Worm (Caenorhabditis elegans) whole organism, L1 larva: ENCODE measurements around the gene F52H2.15.

Source experiments
- C34B4.2 ChIP-seq: sonication (generic microtip); optimal IDR thresholded peaks from 2 replicates; lab custom pipeline; 2017; ENCODE audit warnings: mild to moderate bottlenecking, missing genetic modification characterization, missing compliant biosample characterization
- F16B12.6 ChIP-seq: fragments of 150-350 bp; optimal IDR thresholded peaks from 2 replicates; lab custom pipeline; 2014; ENCODE audit warnings: missing biosample characterization, missing genetic modification characterization
- aha-1 ChIP-seq: fragments of 150-350 bp; optimal IDR thresholded peaks from 2 replicates; lab custom pipeline; 2014; ENCODE audit warnings: missing biosample characterization, missing genetic modification characterization
- aly-2 ChIP-seq: fragments of 150-350 bp; optimal IDR thresholded peaks from 2 replicates; lab custom pipeline; 2014; ENCODE audit warnings: missing biosample characterization, missing genetic modification characterization
- ceh-82 ChIP-seq, 3 experiments: fragments of 150-350 bp in 1 of 3; sonication (generic microtip) in 2 of 3; optimal IDR thresholded peaks; 2 replicates each; lab custom pipeline; 2014 to 2017; ENCODE audit warnings: missing biosample characterization in 3 of 3, missing genetic modification characterization in 3 of 3
- ceh-88 ChIP-seq: fragments of 200-800 bp; sonication (Bioruptor generic); IDR thresholded peaks from 2 replicates; pipeline ENCODE4 v1.3.6; 2022; ENCODE audit warnings: missing genetic modification characterization, missing compliant biosample characterization
- ces-1 ChIP-seq: fragments of 150-350 bp; optimal IDR thresholded peaks from 2 replicates; lab custom pipeline; 2014; ENCODE audit warnings: missing biosample characterization, missing genetic modification reagents, missing genetic modification characterization
- efl-1 ChIP-seq, 4 experiments: fragments of 150-350 bp; optimal IDR thresholded peaks in 3 of 4; peaks in 1 of 4; 1 replicate in 1 of 4; 2 replicates in 3 of 4; lab custom pipeline; 2014; ENCODE audit warnings: missing biosample characterization in 2 of 4, missing genetic modification characterization in 2 of 4, missing genetic modification reagents in 2 of 4
- efl-3 ChIP-seq: fragments of 200-800 bp; sonication (Bioruptor generic); optimal IDR thresholded peaks from 2 replicates; lab custom pipeline; 2018; ENCODE audit warnings: mild to moderate bottlenecking, missing genetic modification characterization, missing compliant biosample characterization
- egl-27 ChIP-seq, 2 experiments: fragments of 150-350 bp in 1 of 2; sonication (generic microtip); optimal IDR thresholded peaks; 3 replicates each; lab custom pipeline; 2017 to 2018; ENCODE audit warnings: missing biosample characterization in 2 of 2, missing genetic modification characterization in 2 of 2, missing genetic modification reagents in 2 of 2
- fkh-10 ChIP-seq: sonication (generic microtip); optimal IDR thresholded peaks from 2 replicates; lab custom pipeline; 2017; ENCODE audit warnings: missing biosample characterization, missing genetic modification reagents, missing genetic modification characterization
- fkh-8 ChIP-seq: sonication (generic microtip); optimal IDR thresholded peaks from 2 replicates; lab custom pipeline; 2016; ENCODE audit warnings: mild to moderate bottlenecking, missing genetic modification characterization, missing compliant biosample characterization
- grh-1 ChIP-seq: fragments of 200-800 bp; sonication (Bioruptor generic); IDR thresholded peaks from 2 replicates; pipeline ENCODE4 v1.3.6; 2022; ENCODE audit warnings: missing genetic modification reagents, missing genetic modification characterization, missing compliant biosample characterization
- hlh-4 ChIP-seq: sonication (generic microtip); optimal IDR thresholded peaks from 2 replicates; lab custom pipeline; 2016; ENCODE audit warnings: mild to moderate bottlenecking, missing genetic modification characterization, missing compliant biosample characterization
- jun-1 ChIP-seq: fragments of 150-350 bp; optimal IDR thresholded peaks from 2 replicates; lab custom pipeline; 2014; ENCODE audit warnings: missing biosample characterization, missing genetic modification reagents, missing genetic modification characterization
- lin-14 ChIP-seq: fragments of 200-800 bp; sonication (Bioruptor generic); optimal IDR thresholded peaks from 2 replicates; lab custom pipeline; 2018; ENCODE audit warnings: mild to moderate bottlenecking, missing genetic modification characterization, moderate library complexity, missing compliant biosample characterization
- lin-35 ChIP-seq, 2 experiments: fragments of 150-350 bp; optimal IDR thresholded peaks; 2 replicates each; lab custom pipeline; 2014; ENCODE audit warnings: missing biosample characterization in 2 of 2, missing genetic modification characterization in 2 of 2, missing genetic modification reagents in 2 of 2
- lin-39 ChIP-seq: fragments of 150-350 bp; optimal IDR thresholded peaks from 2 replicates; lab custom pipeline; 2014; ENCODE audit warnings: missing biosample characterization, missing genetic modification reagents, missing genetic modification characterization
- lir-3 ChIP-seq: sonication (generic microtip); optimal IDR thresholded peaks from 2 replicates; lab custom pipeline; 2016; ENCODE audit warnings: mild to moderate bottlenecking, missing genetic modification characterization, moderate library complexity, missing compliant biosample characterization; ENCODE audit not compliant: poor library complexity
- lsy-2 ChIP-seq, 2 experiments: fragments of 150-350 bp; optimal IDR thresholded peaks; 2 replicates each; lab custom pipeline; 2014; ENCODE audit warnings: missing biosample characterization in 2 of 2, missing genetic modification characterization in 2 of 2
- mdl-1 ChIP-seq, 2 experiments: fragments of 150-350 bp; optimal IDR thresholded peaks; 2 replicates each; lab custom pipeline; 2014 to 2017; ENCODE audit warnings: missing biosample characterization in 2 of 2, missing genetic modification characterization in 2 of 2, inconsistent platforms in 1 of 2
- nhr-12 ChIP-seq: sonication (generic microtip); optimal IDR thresholded peaks from 2 replicates; lab custom pipeline; 2017; ENCODE audit warnings: missing biosample characterization, missing genetic modification characterization
- nhr-19 ChIP-seq: fragments of 200-800 bp; sonication (Bioruptor generic); conservative IDR thresholded peaks from 2 replicates; pipeline ENCODE4 v1.3.6; 2022; ENCODE audit warnings: missing genetic modification characterization, missing compliant biosample characterization
- nhr-20 ChIP-seq: sonication (generic microtip); optimal IDR thresholded peaks from 2 replicates; lab custom pipeline; 2016; ENCODE audit warnings: mild to moderate bottlenecking, missing genetic modification characterization, missing compliant biosample characterization
- nhr-47 ChIP-seq: sonication (generic microtip); optimal IDR thresholded peaks from 2 replicates; lab custom pipeline; 2016; ENCODE audit warnings: mild to moderate bottlenecking, missing genetic modification characterization, moderate library complexity, missing compliant biosample characterization
- nhr-71 ChIP-seq: sonication (generic microtip); optimal IDR thresholded peaks from 2 replicates; lab custom pipeline; 2016; ENCODE audit warnings: mild to moderate bottlenecking, missing genetic modification characterization, moderate library complexity, missing compliant biosample characterization
- nhr-77 ChIP-seq: fragments of 150-350 bp; optimal IDR thresholded peaks from 2 replicates; lab custom pipeline; 2014; ENCODE audit warnings: missing biosample characterization, missing genetic modification characterization
- nhr-84 ChIP-seq: sonication (generic microtip); optimal IDR thresholded peaks from 2 replicates; lab custom pipeline; 2017; ENCODE audit warnings: missing biosample characterization, missing genetic modification characterization
- nhr-85 ChIP-seq: sonication (generic microtip); peaks from one replicate; lab custom pipeline; 2016; ENCODE audit warnings: missing genetic modification characterization, inconsistent platforms, missing compliant biosample characterization
- nhr-90 ChIP-seq: sonication (generic microtip); optimal IDR thresholded peaks from 2 replicates; lab custom pipeline; 2016; ENCODE audit warnings: mild to moderate bottlenecking, missing genetic modification characterization, missing compliant biosample characterization; ENCODE audit not compliant: poor library complexity
- pag-3 ChIP-seq: sonication (generic microtip); optimal IDR thresholded peaks from 2 replicates; lab custom pipeline; 2017; ENCODE audit warnings: missing genetic modification characterization, mild to moderate bottlenecking, missing compliant biosample characterization, antibody characterized with exemption, borderline replicate concordance; ENCODE audit not compliant: insufficient read depth
- pax-3 ChIP-seq: fragments of 200-800 bp; sonication (Bioruptor generic); optimal IDR thresholded peaks from 2 replicates; lab custom pipeline; 2018; ENCODE audit warnings: mild to moderate bottlenecking, missing genetic modification characterization, moderate library complexity, missing compliant biosample characterization
- skn-1 ChIP-seq: fragments of 150-350 bp; optimal IDR thresholded peaks from 2 replicates; lab custom pipeline; 2014; ENCODE audit warnings: missing biosample characterization, missing genetic modification characterization
- snpc-4 ChIP-seq: fragments of 150-350 bp; optimal IDR thresholded peaks from 2 replicates; lab custom pipeline; 2014; ENCODE audit warnings: missing biosample characterization, missing genetic modification characterization
- snu-23 ChIP-seq: sonication (generic microtip); optimal IDR thresholded peaks from 2 replicates; lab custom pipeline; 2016; ENCODE audit warnings: missing genetic modification characterization, missing compliant biosample characterization
- tbx-2 ChIP-seq: sonication (generic microtip); optimal IDR thresholded peaks from 2 replicates; lab custom pipeline; 2016; ENCODE audit warnings: missing genetic modification characterization, missing compliant biosample characterization
- unc-30 ChIP-seq: sonication (generic microtip); optimal IDR thresholded peaks from 2 replicates; lab custom pipeline; 2017; ENCODE audit warnings: missing biosample characterization, missing genetic modification characterization
- unc-86 ChIP-seq: sonication (generic microtip); optimal IDR thresholded peaks from 2 replicates; lab custom pipeline; 2016; ENCODE audit warnings: missing genetic modification characterization, missing compliant biosample characterization
- xbp-1 ChIP-seq: sonication (generic microtip); optimal IDR thresholded peaks from 2 replicates; lab custom pipeline; 2016; ENCODE audit warnings: missing genetic modification characterization, missing compliant biosample characterization
- zag-1 ChIP-seq: fragments of 150-350 bp; optimal IDR thresholded peaks from 2 replicates; lab custom pipeline; 2014; ENCODE audit warnings: missing biosample characterization, missing genetic modification characterization
- ztf-11 ChIP-seq, 2 experiments: sonication (generic microtip); optimal IDR thresholded peaks; 2 replicates each; lab custom pipeline; 2016 to 2017; ENCODE audit warnings: missing genetic modification characterization in 2 of 2, missing biosample characterization in 1 of 2, missing compliant biosample characterization in 1 of 2
- ztf-4 ChIP-seq: fragments of 150-350 bp; optimal IDR thresholded peaks from 2 replicates; lab custom pipeline; 2014; ENCODE audit warnings: missing biosample characterization, missing genetic modification characterization

The F52H2.15 gene

DNA sequence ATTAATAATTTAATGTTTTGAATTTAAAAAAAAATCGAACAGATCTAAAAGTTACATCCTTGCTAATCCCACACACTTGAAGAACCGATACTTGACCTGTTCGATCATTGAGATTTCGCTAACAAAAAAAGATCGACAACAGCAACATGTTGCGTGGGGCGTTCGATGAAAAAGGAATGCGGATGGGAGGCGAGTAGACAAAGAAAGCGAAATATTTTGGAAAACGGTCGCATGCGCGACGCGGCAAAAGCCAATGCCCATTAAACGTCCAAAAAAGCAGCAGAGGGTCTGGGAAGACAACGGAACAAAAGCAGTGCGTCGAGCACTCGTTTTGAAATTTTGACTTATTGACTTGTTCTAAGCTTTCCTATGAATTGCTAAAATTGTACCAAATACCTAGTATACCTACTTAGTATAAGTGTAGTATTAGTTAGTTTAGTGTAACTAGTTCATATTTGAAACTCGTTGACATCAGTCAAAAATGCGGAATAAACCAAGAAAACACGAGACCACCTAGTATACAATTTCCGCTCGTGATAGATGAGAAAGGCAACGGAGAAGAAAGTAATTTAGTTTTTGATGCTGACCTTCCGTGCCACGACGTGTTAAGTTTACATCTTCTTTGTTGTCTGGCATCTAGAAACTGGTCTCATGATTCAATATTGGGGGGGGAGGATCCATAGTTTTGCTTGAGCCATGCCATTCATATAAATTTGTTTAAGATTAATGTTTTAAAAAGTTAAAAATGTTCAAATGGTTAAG is 16.9 kb downstream of the F52H2.15 start (continued):
- TF ChIP-seq egl-27 (tag; optimal IDR thresholded peaks at IDR 0.05; lab: Kevin White, UChicago) (no peak), snpc-4 (tag; lab: Kevin White, UChicago) (no peak), pax-3 (no peak), efl-1 (optimal IDR thresholded peaks at IDR 0.05; lab: Kevin White, UChicago) (no peak), efl-1 (GFP tag; optimal IDR thresholded peaks at IDR 0.05 in 1 of 2; lab: Kevin White, UChicago) (no peak), lsy-2 (tag; optimal IDR thresholded peaks at IDR 0.05; lab: Kevin White, UChicago) (peak in 1 of 2 experiments; percentile 10), unc-86 (tag; lab: Kevin White, UChicago) (no peak), ztf-11 (tag; optimal IDR thresholded peaks at IDR 0.05; lab: Kevin White, UChicago) (no peak), F16B12.6 (no peak), ceh-82 (tag; optimal IDR thresholded peaks at IDR 0.05; lab: Kevin White, UChicago) (no peak), ces-1 (no peak), nhr-19 (GFP tag; lab: Robert Waterston, UW) (0 out of 2 replicates have a peak, but pooled peaks have one; percentile 12), nhr-12 (tag; lab: Kevin White, UChicago) (no peak), nhr-47 (tag; lab: Kevin White, UChicago) (no peak), aly-2 (tag; lab: Kevin White, UChicago) (no peak), lin-14 (peak; percentile 80), lin-35 (GFP tag; optimal IDR thresholded peaks at IDR 0.05; lab: Kevin White, UChicago) (peak in 1 of 2 experiments; percentile 59), unc-30 (tag; lab: Kevin White, UChicago) (no peak), lin-39 (tag; lab: Kevin White, UChicago) (no peak), C34B4.2 (tag; lab: Kevin White, UChicago) (no peak), nhr-84 (tag; lab: Kevin White, UChicago) (no peak), lir-3 (tag; lab: Kevin White, UChicago) (peak; percentile 2), nhr-77 (tag; lab: Kevin White, UChicago) (no peak), fkh-10 (no peak), ceh-88 (GFP tag; lab: Robert Waterston, UW) (no peak), aha-1 (tag; lab: Kevin White, UChicago) (no peak), pag-3 (peak; percentile 76), xbp-1 (no peak), efl-3 (GFP tag; lab: Kevin White, UChicago) (no peak), hlh-4 (no peak), tbx-2 (peak; percentile 8), snu-23 (GFP tag; lab: Kevin White, UChicago) (peak; percentile 69), zag-1 (tag; lab: Kevin White, UChicago) (no peak)

DNA sequence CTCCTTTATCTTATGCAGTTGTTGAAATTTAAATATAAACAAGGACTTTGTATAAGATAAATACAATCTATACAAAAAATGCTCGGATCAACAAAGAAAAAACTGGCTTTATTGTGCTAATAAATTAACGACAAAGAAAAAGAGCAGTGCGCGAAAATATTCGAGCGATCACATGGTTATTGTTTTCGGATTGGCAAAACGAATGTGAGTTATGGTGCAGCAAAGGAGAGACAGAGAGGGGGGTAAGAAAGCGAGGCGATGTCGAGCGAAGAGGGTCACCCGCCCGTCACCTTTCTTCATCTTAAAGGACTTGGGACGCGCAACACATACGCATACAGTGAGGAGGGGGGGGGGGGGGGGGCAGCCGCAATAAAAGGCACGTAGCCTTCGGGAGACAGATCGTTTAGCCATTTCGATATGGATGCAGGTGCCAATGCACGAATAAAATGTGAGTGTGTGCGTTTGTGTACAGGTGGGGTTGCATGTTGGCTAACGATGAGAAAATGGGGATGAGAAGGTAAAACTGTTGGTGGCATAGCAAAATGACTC is 18.1 kb downstream of the F52H2.15 start:
- TF ChIP-seq nhr-47 (tag; lab: Kevin White, UChicago) (peak; percentile 18), nhr-71 (tag; lab: Kevin White, UChicago) (peak; percentile 13), grh-1 (0 out of 2 replicates have a peak, but pooled peaks have one; percentile 32), nhr-19 (GFP tag; lab: Robert Waterston, UW) (peak; percentile 11; the same call in 1 of the 2 replicates), nhr-90 (tag; lab: Kevin White, UChicago) (peak; percentile 31), snu-23 (GFP tag; lab: Kevin White, UChicago) (peak; percentile 3), mdl-1 (tag; optimal IDR thresholded peaks at IDR 0.05; lab: Kevin White, UChicago) (no peak), lin-14 (peak; percentile 59), fkh-8 (no peak), jun-1 (tag; lab: Kevin White, UChicago) (no peak), efl-1 (optimal IDR thresholded peaks at IDR 0.05; lab: Kevin White, UChicago) (no peak), efl-1 (GFP tag; optimal IDR thresholded peaks at IDR 0.05 in 1 of 2; lab: Kevin White, UChicago) (peak in 1 of 2 experiments; percentile 8), skn-1 (tag; lab: Kevin White, UChicago) (peak; percentile 22), nhr-85 (tag; lab: Kevin White, UChicago) (peak; percentile 86), nhr-20 (tag; lab: Kevin White, UChicago) (peak; percentile 0), aly-2 (tag; lab: Kevin White, UChicago) (no peak), ztf-4 (tag; lab: Kevin White, UChicago) (no peak)
